Worm (Caenorhabditis elegans): ENCODE data around the gene mrp-6.

Gene mrp-6

ce11 chrX:4137452-4138164, 48.9 kb downstream of the mrp-6 start:
- TF ChIP-seq lsy-2 (tag; optimal IDR thresholded peaks at IDR 0.05) (peak in 1 of 2 experiments; percentile 42), nhr-25 (tag; optimal IDR thresholded peaks at IDR 0.05) (peak; percentile 47), sem-4 (tag; optimal IDR thresholded peaks at IDR 0.05) (peak; percentile 72), lin-11 (tag; optimal IDR thresholded peaks at IDR 0.05) (peak; percentile 12), aly-2 (tag; optimal IDR thresholded peaks at IDR 0.05) (no peak), egl-27 (tag; optimal IDR thresholded peaks at IDR 0.05) (peak; percentile 47), elt-3 (tag; optimal IDR thresholded peaks at IDR 0.05) (no peak), dmd-4 (tag; optimal IDR thresholded peaks at IDR 0.05) (no peak), unc-55 (GFP tag; optimal IDR thresholded peaks at IDR 0.05) (no peak), fos-1 (tag; optimal IDR thresholded peaks at IDR 0.05) (peak; percentile 28), mdl-1 (tag; optimal IDR thresholded peaks at IDR 0.05) (peak in 1 of 2 experiments; percentile 26), alr-1 (tag; optimal IDR thresholded peaks at IDR 0.05) (no peak), ceh-16 (tag; optimal IDR thresholded peaks at IDR 0.05) (no peak), nhr-23 (tag; optimal IDR thresholded peaks at IDR 0.05) (no peak), C34F6.9 (tag; optimal IDR thresholded peaks at IDR 0.05) (peak; percentile 34), ztf-4 (tag; optimal IDR thresholded peaks at IDR 0.05) (peak; percentile 40), ztf-1 (GFP tag; conservative IDR thresholded peaks at IDR 0.05) (no peak), snpc-4 (tag; optimal IDR thresholded peaks at IDR 0.05) (no peak), nhr-6 (tag; optimal IDR thresholded peaks at IDR 0.05) (no peak), gmeb-1 (tag; optimal IDR thresholded peaks at IDR 0.05) (peak; percentile 12), Y55F3AM.14 (GFP tag; optimal IDR thresholded peaks at IDR 0.05) (peak; percentile 3), nhr-12 (tag; optimal IDR thresholded peaks at IDR 0.05) (no peak), nhr-10 (tag; optimal IDR thresholded peaks at IDR 0.05) (no peak), mab-5 (tag; optimal IDR thresholded peaks at IDR 0.05) (peak; percentile 24), nhr-129 (tag; optimal IDR thresholded peaks at IDR 0.05) (peak; percentile 62), F13H6.1 (tag; optimal IDR thresholded peaks at IDR 0.05) (peak; percentile 34), sma-9 (GFP tag; optimal IDR thresholded peaks at IDR 0.05) (peak; percentile 77), sma-9 (tag; optimal IDR thresholded peaks at IDR 0.05) (peak; percentile 22), nhr-237 (tag; optimal IDR thresholded peaks at IDR 0.05) (peak; percentile 24)

- peak; percentile 41 for TF ChIP-seq nhr-129 (tag; optimal IDR thresholded peaks at IDR 0.05)
- no peak for TF ChIP-seq egl-27 (tag; optimal IDR thresholded peaks at IDR 0.05)
- TF ChIP-seq sma-9 (GFP tag; optimal IDR thresholded peaks at IDR 0.05), result no peak
- no peak for TF ChIP-seq sma-9 (tag; optimal IDR thresholded peaks at IDR 0.05)
Observed at ce11 chrX:4136547-4137311, 49.8 kb downstream of the mrp-6 start.

ce11 chrX:4134855-4135254, 51.7 kb downstream of the mrp-6 start, which contains the start of gene ZK470.2:
Gene ZK470.2 (plus strand): TSS chrX:4135155.
- TF ChIP-seq nhr-129 (tag; optimal IDR thresholded peaks at IDR 0.05) (no peak), sma-9 (GFP tag; optimal IDR thresholded peaks at IDR 0.05) (no peak), sma-9 (tag; optimal IDR thresholded peaks at IDR 0.05) (no peak), gmeb-1 (tag; optimal IDR thresholded peaks at IDR 0.05) (no peak), ztf-1 (GFP tag; conservative IDR thresholded peaks at IDR 0.05) (no peak), dmd-4 (tag; optimal IDR thresholded peaks at IDR 0.05) (no peak)

- peak; percentile 41 for TF ChIP-seq crh-2 (tag; optimal IDR thresholded peaks at IDR 0.05)
- peak; percentile 6 for TF ChIP-seq fos-1 (tag; optimal IDR thresholded peaks at IDR 0.05)
- no peak for TF ChIP-seq nhr-23 (tag; optimal IDR thresholded peaks at IDR 0.05)
Observed at ce11 chrX:4133378-4133777, 53.2 kb downstream of the mrp-6 start.

- TF ChIP-seq blmp-1 (tag; optimal IDR thresholded peaks at IDR 0.05; ENCODE audit: insufficient read depth), result peak; percentile 95
- TF ChIP-seq nhr-10 (tag; optimal IDR thresholded peaks at IDR 0.05), result no peak
- peak; percentile 61 for TF ChIP-seq F13H6.1 (tag; optimal IDR thresholded peaks at IDR 0.05)
- no peak for TF ChIP-seq gmeb-1 (tag; optimal IDR thresholded peaks at IDR 0.05)
- TF ChIP-seq nhr-6 (tag; optimal IDR thresholded peaks at IDR 0.05), result peak; percentile 6
- no peak for TF ChIP-seq nhr-11 (tag; optimal IDR thresholded peaks at IDR 0.05)
- TF ChIP-seq elt-1 (tag; optimal IDR thresholded peaks at IDR 0.05), result no peak
- TF ChIP-seq ztf-4 (tag; optimal IDR thresholded peaks at IDR 0.05), result peak; percentile 33
- TF ChIP-seq nhr-129 (tag; optimal IDR thresholded peaks at IDR 0.05), result peak; percentile 77
- peak; percentile 94 for TF ChIP-seq sma-9 (GFP tag; optimal IDR thresholded peaks at IDR 0.05)
- no peak for TF ChIP-seq sma-9 (tag; optimal IDR thresholded peaks at IDR 0.05)
- no peak for TF ChIP-seq mbf-1 (tag; optimal IDR thresholded peaks at IDR 0.05)
- TF ChIP-seq sma-3 (GFP tag; optimal IDR thresholded peaks at IDR 0.05), result peak; percentile 86
- peak in 1 of 2 experiments; percentile 52 for TF ChIP-seq lsy-2 (tag; optimal IDR thresholded peaks at IDR 0.05)
- peak; percentile 93 for TF ChIP-seq nhr-21 (tag; optimal IDR thresholded peaks at IDR 0.05)
- TF ChIP-seq nhr-25 (tag; optimal IDR thresholded peaks at IDR 0.05), result peak; percentile 88
- peak; percentile 33 for TF ChIP-seq Y55F3AM.14 (GFP tag; optimal IDR thresholded peaks at IDR 0.05)
- TF ChIP-seq egl-27 (tag; optimal IDR thresholded peaks at IDR 0.05), result peak; percentile 53
- TF ChIP-seq nhr-77 (tag; optimal IDR thresholded peaks at IDR 0.05), result no peak
- peak; percentile 59 for TF ChIP-seq crh-2 (tag; optimal IDR thresholded peaks at IDR 0.05)
Observed at ce11 chrX:4132243-4132642, 54.3 kb downstream of the mrp-6 start.
